Fruit fly (Drosophila melanogaster) whole organism, wandering third instar larva: ENCODE measurements around the gene Cdk8.
A peak's percentile ranks its signal among the peaks of the same experiment; 100 is the strongest.

Source experiments
- Abd-B ChIP-seq: fragments of >200 bp; optimal IDR thresholded peaks from 2 replicates; lab custom pipeline; 2017; ENCODE audit warnings: missing biosample characterization, missing genetic modification characterization
- CG32264 ChIP-seq: fragments of 200-800 bp; sonication (Bioruptor generic); optimal IDR thresholded peaks from 2 replicates; lab custom pipeline; 2016; ENCODE audit warnings: missing biosample characterization, missing genetic modification characterization
- CG9705 ChIP-seq: fragments of 200-800 bp; sonication (Bioruptor generic); optimal IDR thresholded peaks from 2 replicates; lab custom pipeline; 2018; ENCODE audit warnings: missing biosample characterization, mild to moderate bottlenecking, missing genetic modification characterization
- CrebA ChIP-seq: fragments of 200-800 bp; sonication (Bioruptor generic); optimal IDR thresholded peaks from 2 replicates; lab custom pipeline; 2016; ENCODE audit warnings: missing biosample characterization, mild to moderate bottlenecking, missing genetic modification characterization, borderline replicate concordance
- Dfd ChIP-seq: fragments of >200 bp; optimal IDR thresholded peaks from 2 replicates; lab custom pipeline; 2017; ENCODE audit warnings: missing biosample characterization, missing genetic modification characterization
- GATAd ChIP-seq: sonication (Bioruptor generic); optimal IDR thresholded peaks from 2 replicates; lab custom pipeline; 2016; ENCODE audit warnings: missing biosample characterization, missing genetic modification characterization
- Hnf4 ChIP-seq: fragments of 200-800 bp; sonication (Bioruptor generic); optimal IDR thresholded peaks from 2 replicates; lab custom pipeline; 2016; ENCODE audit warnings: missing biosample characterization, mild to moderate bottlenecking, missing genetic modification characterization
- Hr83 ChIP-seq: fragments of 200-300 bp; sonication (Bioruptor generic); optimal IDR thresholded peaks from 2 replicates; lab custom pipeline; 2016; ENCODE audit warnings: missing biosample characterization, mild to moderate bottlenecking, missing genetic modification characterization, moderate library complexity; ENCODE audit not compliant: poor library complexity, severe bottlenecking
- Mio ChIP-seq: sonication (Bioruptor generic); optimal IDR thresholded peaks from 2 replicates; lab custom pipeline; 2016; ENCODE audit warnings: missing biosample characterization, missing genetic modification characterization
- N ChIP-seq: fragments of >200 bp; optimal IDR thresholded peaks from 2 replicates; lab custom pipeline; 2018; ENCODE audit warnings: missing biosample characterization, missing external identifiers, missing genetic modification characterization
- Rel ChIP-seq, 2 experiments: fragments of 200-800 bp; sonication (Bioruptor generic) in 1 of 2; optimal IDR thresholded peaks; 2 replicates in 1 of 2; 3 replicates in 1 of 2; lab custom pipeline; 2016 to 2019; ENCODE audit warnings: mild to moderate bottlenecking in 2 of 2, missing biosample characterization in 2 of 2, missing genetic modification characterization in 2 of 2, moderate library complexity in 1 of 2
- Sp1 ChIP-seq: fragments of 200-800 bp; sonication (Bioruptor generic); optimal IDR thresholded peaks from 3 replicates; lab custom pipeline; 2019; ENCODE audit warnings: missing biosample characterization, mild to moderate bottlenecking, missing genetic modification characterization, moderate library complexity
- Vsx2 ChIP-seq: fragments of 200-300, 225-300 bp; sonication (Bioruptor generic); optimal IDR thresholded peaks from 2 replicates; lab custom pipeline; 2018; ENCODE audit warnings: missing biosample characterization, missing genetic modification characterization; ENCODE audit not compliant: partially characterized antibody
- br ChIP-seq: fragments of 200-800 bp; sonication (Bioruptor generic); optimal IDR thresholded peaks from 2 replicates; lab custom pipeline; 2016; ENCODE audit warnings: missing biosample characterization, missing genetic modification characterization
- brk ChIP-seq: fragments of 200-800 bp; sonication (Bioruptor generic); optimal IDR thresholded peaks from 2 replicates; lab custom pipeline; 2016; ENCODE audit warnings: missing biosample characterization, mild to moderate bottlenecking, missing genetic modification characterization
- dl ChIP-seq, 2 experiments: fragments of 175-275, 200-275 bp in 1 of 2; fragments of 200-275 bp in 1 of 2; sonication (Bioruptor generic); optimal IDR thresholded peaks; lab custom pipeline; 2018; ENCODE audit warnings: mild to moderate bottlenecking in 2 of 2, missing biosample characterization in 2 of 2, missing genetic modification characterization in 2 of 2, moderate library complexity in 2 of 2; ENCODE audit not compliant: partially characterized antibody in 2 of 2, insufficient read depth in 1 of 2
- dsf ChIP-seq: sonication (Bioruptor generic); optimal IDR thresholded peaks from 2 replicates; lab custom pipeline; 2016; ENCODE audit warnings: missing biosample characterization, missing genetic modification characterization, borderline replicate concordance
- foxo ChIP-seq, 2 experiments: fragments of 200-800 bp; sonication (Bioruptor generic); optimal IDR thresholded peaks; 2 replicates in 1 of 2; 3 replicates in 1 of 2; lab custom pipeline; 2016 to 2017; ENCODE audit warnings: missing biosample characterization in 2 of 2, missing genetic modification characterization in 2 of 2
- h ChIP-seq: fragments of 200-800 bp; sonication (Bioruptor generic); optimal IDR thresholded peaks from 3 replicates; lab custom pipeline; 2016; ENCODE audit warnings: missing biosample characterization, mild to moderate bottlenecking, missing genetic modification characterization
- jim ChIP-seq: fragments of 175-275, 200-325 bp; sonication (Bioruptor generic); optimal IDR thresholded peaks from 2 replicates; lab custom pipeline; 2016; ENCODE audit warnings: missing biosample characterization, mild to moderate bottlenecking, missing genetic modification characterization
- lola ChIP-seq: fragments of >200 bp; optimal IDR thresholded peaks from 2 replicates; lab custom pipeline; 2017; ENCODE audit warnings: missing biosample characterization, missing genetic modification characterization
- psq ChIP-seq: fragments of 200-800 bp; sonication (Bioruptor generic); optimal IDR thresholded peaks from 3 replicates; lab custom pipeline; 2017; ENCODE audit warnings: missing biosample characterization, mild to moderate bottlenecking, missing genetic modification characterization, moderate library complexity
- rgr ChIP-seq: fragments of 200-800 bp; sonication (Bioruptor generic); optimal IDR thresholded peaks from 3 replicates; lab custom pipeline; 2016; ENCODE audit warnings: missing biosample characterization, mild to moderate bottlenecking, missing genetic modification characterization
- sv ChIP-seq: fragments of 200-800 bp; sonication (Bioruptor generic); optimal IDR thresholded peaks from 3 replicates; lab custom pipeline; 2016; ENCODE audit warnings: missing biosample characterization, missing genetic modification characterization
- usp ChIP-seq: fragments of >200 bp; optimal IDR thresholded peaks from 2 replicates; lab custom pipeline; 2017; ENCODE audit warnings: missing biosample characterization, missing genetic modification characterization

Gene Cdk8

DNA sequence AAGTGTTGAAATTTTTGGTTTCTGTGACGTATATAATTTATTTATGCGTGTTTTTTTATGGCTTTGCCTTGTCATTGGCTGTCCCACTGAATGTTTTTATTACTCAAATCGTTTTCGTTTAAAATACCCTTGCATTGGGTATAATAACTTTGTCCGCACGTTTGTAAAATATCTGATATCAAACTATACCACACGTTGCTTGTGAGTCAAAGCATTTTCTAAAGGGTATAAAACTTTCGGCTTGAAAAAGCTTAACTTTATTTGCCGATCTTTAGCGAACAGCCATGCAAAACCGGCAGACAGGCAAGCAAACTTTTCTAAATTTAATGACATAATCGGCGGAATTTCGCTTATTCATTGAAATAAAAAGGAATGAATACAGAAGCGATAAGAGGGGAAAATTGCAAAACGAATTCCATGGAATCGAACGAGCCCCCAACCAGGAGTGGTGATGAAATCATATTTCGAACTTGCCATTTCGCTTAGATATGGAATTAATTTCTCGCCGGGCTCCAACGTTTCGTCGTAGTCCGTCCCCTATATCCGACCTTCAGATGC is 9.0 kb upstream of the Cdk8 start (continued):
- no peak for TF ChIP-seq jim (GFP tag; lab: Kevin White, UChicago)
- TF ChIP-seq lola, result no peak
- TF ChIP-seq CG9705, result no peak
- TF ChIP-seq Mio, result no peak
- no peak for TF ChIP-seq dsf
- no peak for TF ChIP-seq brk (GFP tag; lab: Kevin White, UChicago)
- peak; percentile 61 for TF ChIP-seq h (GFP tag; lab: Kevin White, UChicago)
- TF ChIP-seq Rel (GFP tag; optimal IDR thresholded peaks at IDR 0.05; lab: Kevin White, UChicago), result no peak
- no peak for TF ChIP-seq Rel (tag; optimal IDR thresholded peaks at IDR 0.05; lab: Kevin White, UChicago)
- TF ChIP-seq foxo (GFP tag; optimal IDR thresholded peaks at IDR 0.05; lab: Kevin White, UChicago), result peak in 1 of 2 experiments; percentile 54
- TF ChIP-seq, all 38 proteins: peak for 11

dm6 chr3L:9846577-9847342 is 8.3 kb upstream of the Cdk8 start:
- TF ChIP-seq Hnf4 (GFP tag; lab: Kevin White, UChicago) (no peak), Abd-B (GFP tag; lab: Kevin White, UChicago) (no peak), Rel (GFP tag; optimal IDR thresholded peaks at IDR 0.05; lab: Kevin White, UChicago) (no peak), Rel (tag; optimal IDR thresholded peaks at IDR 0.05; lab: Kevin White, UChicago) (peak; percentile 89), dl (GFP tag; optimal IDR thresholded peaks at IDR 0.05; lab: Kevin White, UChicago; ENCODE audit: insufficient read depth in 1 of 2, partially characterized antibody in 2 of 2) (no peak), psq (GFP tag; lab: Kevin White, UChicago) (no peak), N (no peak), usp (GFP tag; lab: Kevin White, UChicago) (no peak), br (no peak)

- TF ChIP-seq rgr (no peak), Hr83 (GFP tag; lab: Kevin White, UChicago) (no peak), sv (GFP tag; lab: Kevin White, UChicago) (peak; percentile 11), CrebA (no peak), Rel (GFP tag; optimal IDR thresholded peaks at IDR 0.05; lab: Kevin White, UChicago) (no peak), Rel (tag; optimal IDR thresholded peaks at IDR 0.05; lab: Kevin White, UChicago) (peak; percentile 21)
Measured at dm6 chr3L:9845980-9846538, 7.6 kb upstream of the Cdk8 start.

dm6 chr3L:9842043-9842442 is 3.6 kb upstream of the Cdk8 start:
- TF ChIP-seq Hnf4 (GFP tag; lab: Kevin White, UChicago) (no peak), Dfd (GFP tag; lab: Kevin White, UChicago) (no peak)

- peak; percentile 95 for TF ChIP-seq Dfd (GFP tag; lab: Kevin White, UChicago)
- TF ChIP-seq Abd-B (GFP tag; lab: Kevin White, UChicago), result no peak
Measured at dm6 chr3L:9840710-9841109, 2.2 kb upstream of the Cdk8 start.

dm6 chr3L:9837053-9837452 is 1.4 kb downstream of the Cdk8 start:
- TF ChIP-seq Dfd (GFP tag; lab: Kevin White, UChicago) (peak; percentile 92), Sp1 (GFP tag; lab: Kevin White, UChicago) (no peak)

DNA sequence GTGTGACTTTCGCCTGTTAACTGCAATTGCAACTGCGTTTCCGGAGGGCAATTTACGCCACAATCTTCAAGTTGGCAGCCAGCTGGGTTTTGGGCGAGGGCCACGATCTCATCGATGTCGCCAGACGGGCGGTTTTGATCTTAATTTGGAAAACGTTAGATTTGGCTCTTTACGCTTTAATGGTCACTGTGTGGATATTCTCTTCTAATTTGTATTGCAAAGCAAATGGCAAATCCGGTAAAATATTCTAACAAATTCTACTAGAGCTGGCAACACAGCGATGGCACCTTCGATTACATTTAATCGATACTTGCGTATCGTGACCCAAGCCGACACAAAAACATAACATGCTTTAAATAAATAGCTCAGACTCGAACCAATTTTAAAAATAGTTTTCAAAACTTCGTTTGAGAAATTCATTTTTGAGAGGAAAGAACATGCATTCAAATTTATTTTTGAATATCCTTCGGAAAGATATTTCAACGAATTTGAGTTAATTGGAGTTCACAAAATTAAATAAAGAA is 1.9 kb downstream of the Cdk8 start, which contains the start of gene I-2:
I-2 (minus strand) TSS at position 282 of the 524 bp plus-strand sequence.
- TF ChIP-seq jim (GFP tag; lab: Kevin White, UChicago), result no peak
- no peak for TF ChIP-seq Vsx2
- no peak for TF ChIP-seq GATAd (GFP tag; lab: Kevin White, UChicago)
- no peak for TF ChIP-seq Mio
- TF ChIP-seq usp (GFP tag; lab: Kevin White, UChicago), result no peak
- no peak for TF ChIP-seq Dfd (GFP tag; lab: Kevin White, UChicago)
- no peak for TF ChIP-seq CG32264
- TF ChIP-seq, all 38 proteins: peak for 0
